Fruit fly (Drosophila melanogaster) Kc167 (cell line): ENCODE data around the gene CG31870.

Source experiments
- Myc ChIP-seq: fragments of >200 bp; optimal IDR thresholded peaks from 2 replicates; lab custom pipeline; 2017; ENCODE audit warnings: missing external identifiers
- h ChIP-seq: fragments of >200 bp; optimal IDR thresholded peaks from 3 replicates; lab custom pipeline; 2018; ENCODE audit warnings: missing external identifiers
- insv ChIP-seq: fragments of >200 bp; optimal IDR thresholded peaks from 3 replicates; lab custom pipeline; 2018; ENCODE audit warnings: missing external identifiers
- psq ChIP-seq: fragments of >200 bp; optimal IDR thresholded peaks from 2 replicates; lab custom pipeline; 2017; ENCODE audit warnings: missing external identifiers
- ttk ChIP-seq: sonication (Bioruptor generic); optimal IDR thresholded peaks from 2 replicates; lab custom pipeline; 2017; ENCODE audit warnings: missing external identifiers

DNA sequence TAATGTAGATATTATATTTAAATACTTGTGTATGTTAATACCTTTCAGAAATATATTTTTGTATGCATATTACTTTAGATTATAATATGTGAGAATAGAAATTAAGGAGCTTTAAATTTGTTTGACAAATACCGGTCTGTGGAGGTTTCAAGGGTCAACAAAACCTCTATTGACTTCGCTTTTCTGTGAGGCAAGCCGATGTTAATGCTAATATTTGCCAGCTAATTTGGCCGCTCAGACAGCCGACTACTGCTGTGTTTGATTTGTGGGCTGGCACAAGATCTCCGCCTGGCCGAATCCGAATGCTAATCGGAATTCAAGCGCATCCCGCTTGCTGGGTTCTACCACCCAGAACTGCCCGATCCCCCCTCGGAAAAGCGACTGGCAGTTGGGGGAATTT lies 35.4 kb upstream of the CG31870 start:
- TF ChIP-seq insv (lab: Kevin White, UChicago) (no peak), h (lab: Kevin White, UChicago) (no peak), psq (lab: Kevin White, UChicago) (no peak), Myc (lab: Kevin White, UChicago) (no peak), ttk (lab: Kevin White, UChicago) (no peak)
